Fruit fly (Drosophila melanogaster) whole organism: ENCODE results near the gene dikar.

ENCODE experiments used
- CG8478 ChIP-seq: fragments of >200 bp; optimal IDR thresholded peaks from 2 replicates; lab custom pipeline; 2018; ENCODE audit warnings: inconsistent platforms
- Dll ChIP-seq: fragments of >200 bp; optimal IDR thresholded peaks from 2 replicates; lab custom pipeline; 2017
- EcR ChIP-seq, 2 experiments: fragments of >200 bp; optimal IDR thresholded peaks; 2 replicates each; lab custom pipeline; 2017; ENCODE audit warnings: missing biosample characterization in 2 of 2, missing genetic modification characterization in 2 of 2, missing genetic modification reagents in 2 of 2
- pan ChIP-seq: fragments of >200 bp; optimal IDR thresholded peaks from 2 replicates; lab custom pipeline; 2017
- psq ChIP-seq: fragments of >200 bp; optimal IDR thresholded peaks from 2 replicates; lab custom pipeline; 2017
- usp ChIP-seq: fragments of >200 bp; optimal IDR thresholded peaks from 2 replicates; lab custom pipeline; 2017; ENCODE audit warnings: missing biosample characterization, missing genetic modification characterization, mixed read lengths

Gene dikar

DNA sequence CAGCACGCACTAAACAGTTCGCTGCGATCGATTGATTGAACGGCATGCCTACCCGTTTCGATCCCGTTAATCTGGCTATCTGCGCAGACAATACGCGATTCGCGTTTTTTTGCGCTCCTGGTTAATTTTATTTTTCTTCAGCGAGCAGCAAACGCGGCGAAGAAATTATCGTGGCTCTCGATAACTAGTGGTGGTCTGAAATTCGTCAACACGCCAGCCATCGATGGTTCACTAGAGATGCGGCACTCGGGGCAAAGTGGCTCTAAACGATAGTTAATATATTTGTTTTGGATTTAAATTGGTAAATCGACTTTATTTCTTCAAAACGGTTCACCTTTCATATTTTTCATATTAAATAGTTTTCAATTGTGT is at the start of gene dikar:
TSS of gene dikar (minus strand) at position 191 of the 372 bp plus-strand sequence.
- TF ChIP-seq psq (lab: Kevin White, UChicago) (no peak), pan (lab: Kevin White, UChicago) (no peak), EcR (GFP tag; optimal IDR thresholded peaks at IDR 0.05; lab: Kevin White, UChicago) (no peak), usp (no peak), Dll (lab: Kevin White, UChicago) (no peak), CG8478 (no peak)

DNA sequence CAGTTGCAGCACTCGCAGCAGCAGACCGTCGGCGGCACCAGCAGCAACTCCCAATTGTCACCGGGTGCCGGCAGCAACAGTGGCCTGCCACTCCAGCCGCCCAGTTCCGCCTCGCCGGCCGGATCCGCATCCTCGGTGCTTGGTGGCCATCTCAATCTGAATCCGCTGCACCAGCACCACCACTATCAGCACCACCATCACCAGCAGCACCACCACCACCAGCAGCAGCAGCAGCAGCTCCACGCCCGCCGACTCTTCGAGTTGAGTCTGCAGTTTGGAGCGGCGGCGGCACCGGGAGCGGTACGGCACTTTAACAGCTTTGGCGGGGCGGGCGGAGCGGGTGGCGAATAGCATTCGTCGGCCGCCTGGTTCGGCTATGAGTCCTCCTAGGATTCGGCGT is 49.7 kb upstream of the dikar start:
- TF ChIP-seq Dll (lab: Kevin White, UChicago) (no peak), EcR (GFP tag; optimal IDR thresholded peaks at IDR 0.05; lab: Kevin White, UChicago) (no peak), usp (no peak), psq (lab: Kevin White, UChicago) (no peak), pan (lab: Kevin White, UChicago) (no peak)

DNA sequence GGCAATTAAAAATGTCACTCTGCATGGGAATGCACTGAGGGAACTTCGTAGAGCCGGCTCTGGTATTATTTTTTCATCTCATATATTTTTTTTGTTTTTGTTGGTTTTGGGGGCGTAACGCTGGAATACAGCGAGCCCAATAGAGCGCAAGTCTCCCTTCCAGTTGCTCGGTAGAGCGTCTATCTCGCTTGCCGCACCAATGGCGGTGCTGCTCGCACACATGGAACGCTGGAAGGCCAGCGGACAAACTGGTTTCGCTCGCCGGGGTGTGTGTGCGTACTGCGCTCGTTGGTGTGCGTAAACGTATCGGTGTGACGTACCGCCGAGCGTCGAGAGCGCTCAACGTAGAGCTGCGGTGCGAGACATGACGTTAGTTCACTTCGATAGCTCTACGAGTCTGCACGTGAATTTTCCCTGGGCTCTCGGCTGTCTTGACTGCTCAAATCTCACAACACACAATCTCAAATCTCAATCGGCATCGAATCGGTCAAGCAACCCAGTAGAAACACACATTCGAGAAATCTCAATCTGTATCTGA is 46.9 kb upstream of the dikar start, which contains the start of gene vvl:
TSS of gene vvl (plus strand) at position 371 of the 538 bp plus-strand sequence.
- TF ChIP-seq CG8478 (peak; percentile 45), usp (no peak)

DNA sequence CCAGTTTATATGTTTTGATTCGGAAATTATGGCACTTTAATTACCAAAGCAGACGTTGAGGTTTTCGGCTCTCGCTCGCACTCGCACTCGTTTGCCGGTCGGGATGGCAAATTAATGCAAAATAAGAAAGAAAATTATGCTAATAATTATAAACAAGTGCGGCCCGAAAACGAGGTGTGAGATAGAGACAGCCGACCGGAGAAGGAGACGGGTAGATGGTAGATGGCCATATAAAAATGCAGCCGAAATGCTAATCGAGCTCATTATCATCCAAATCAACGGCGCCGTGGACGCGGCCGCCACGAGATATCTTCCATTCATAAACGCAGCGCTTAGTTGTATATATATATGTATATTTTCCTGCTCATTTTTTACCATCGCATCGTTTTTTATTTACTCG is 44.5 kb upstream of the dikar start:
- TF ChIP-seq usp (no peak), CG8478 (no peak), psq (lab: Kevin White, UChicago) (no peak), Dll (lab: Kevin White, UChicago) (no peak), pan (lab: Kevin White, UChicago) (no peak), EcR (GFP tag; optimal IDR thresholded peaks at IDR 0.05; lab: Kevin White, UChicago) (no peak)

DNA sequence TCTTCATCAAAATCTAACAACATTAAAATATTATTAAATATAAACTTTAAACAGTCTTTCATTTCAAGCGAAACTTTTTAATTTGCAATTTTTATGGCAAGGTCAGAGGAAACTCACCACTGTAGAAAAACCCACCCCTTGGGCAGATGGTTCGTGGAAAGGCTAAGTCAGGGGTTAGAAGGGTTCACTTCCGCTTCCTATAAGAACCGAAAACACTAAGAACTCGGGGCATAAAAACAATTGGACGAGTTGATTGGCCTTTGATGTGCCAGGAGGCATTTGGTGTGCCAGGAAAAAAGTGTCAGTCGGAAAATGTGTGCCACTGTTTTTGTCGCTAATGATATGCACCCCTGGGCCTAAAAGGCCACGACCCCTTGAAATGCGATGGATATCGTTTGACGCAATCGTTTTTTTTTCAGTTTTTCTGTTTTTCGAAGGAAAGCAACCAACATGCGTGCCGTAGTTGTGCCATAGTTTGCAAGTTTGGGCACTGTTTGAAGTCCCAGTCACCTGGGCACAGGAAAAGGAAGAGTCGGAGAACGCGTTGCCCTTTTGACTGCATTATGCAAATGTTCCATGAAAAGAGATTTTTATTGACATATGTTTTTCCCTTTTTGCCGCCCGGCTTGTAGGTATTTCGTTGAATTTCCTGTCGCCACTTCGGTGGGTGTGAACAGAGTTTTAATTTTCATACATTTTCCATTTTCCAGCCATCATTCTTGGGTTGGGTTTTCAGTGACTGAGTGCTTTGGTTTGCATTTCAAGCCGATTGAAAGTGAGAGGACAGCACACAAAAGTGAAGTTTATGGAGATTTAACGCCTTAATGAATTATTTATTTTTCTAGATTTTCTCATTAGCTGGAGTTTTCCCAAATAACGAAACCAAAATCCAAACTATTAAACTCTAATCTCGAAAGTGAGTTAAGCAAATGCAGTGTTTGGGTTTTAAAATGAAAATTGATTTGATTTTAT is 42.0 kb upstream of the dikar start:
- no peak for TF ChIP-seq EcR (GFP tag; optimal IDR thresholded peaks at IDR 0.05; lab: Kevin White, UChicago)
- TF ChIP-seq CG8478, result no peak
- no peak for TF ChIP-seq usp
- no peak for TF ChIP-seq pan (lab: Kevin White, UChicago)
- no peak for TF ChIP-seq Dll (lab: Kevin White, UChicago)
- no peak for TF ChIP-seq psq (lab: Kevin White, UChicago)

DNA sequence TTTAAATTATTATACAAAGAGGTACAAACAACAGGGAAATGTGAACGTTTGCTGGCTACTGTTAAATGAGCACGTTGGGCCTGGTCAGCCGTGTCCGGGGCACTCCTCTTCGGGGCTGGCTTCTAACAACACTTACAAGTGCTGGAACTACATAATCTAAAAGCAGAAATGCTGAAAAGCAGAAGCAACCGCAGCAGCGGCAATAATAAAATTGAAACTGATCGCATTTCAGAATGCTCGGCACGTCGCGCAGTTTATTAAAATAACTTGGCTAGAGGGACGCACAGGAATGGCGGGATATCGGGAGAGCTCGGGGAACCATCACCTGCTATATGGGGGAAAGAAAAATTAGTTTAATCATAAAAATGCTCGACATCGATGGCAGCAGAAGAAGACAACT is 40.4 kb upstream of the dikar start:
- TF ChIP-seq psq (lab: Kevin White, UChicago) (no peak), Dll (lab: Kevin White, UChicago) (no peak), pan (lab: Kevin White, UChicago) (no peak), EcR (GFP tag; optimal IDR thresholded peaks at IDR 0.05; lab: Kevin White, UChicago) (no peak), CG8478 (no peak), usp (no peak)

DNA sequence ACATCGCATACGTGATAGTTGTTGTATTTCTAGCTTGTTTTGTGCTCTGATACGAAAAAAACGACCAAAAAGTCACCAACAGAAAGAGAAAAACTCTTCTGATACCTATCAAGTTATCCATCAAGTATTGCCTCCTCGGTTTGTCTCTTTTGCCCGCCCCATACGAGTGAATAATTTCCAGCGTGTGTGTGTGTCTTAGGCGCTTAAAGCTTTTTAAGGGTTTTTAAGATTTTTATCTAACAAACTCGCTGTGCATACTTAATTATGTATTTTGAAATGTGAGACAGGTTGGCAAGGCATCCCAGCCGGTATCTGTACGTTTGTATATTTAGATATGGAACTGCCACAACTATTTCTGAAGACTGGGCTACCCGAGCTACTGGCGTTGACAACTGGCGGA is 36.4 kb upstream of the dikar start:
- TF ChIP-seq pan (lab: Kevin White, UChicago) (no peak), CG8478 (no peak), EcR (GFP tag; optimal IDR thresholded peaks at IDR 0.05; lab: Kevin White, UChicago) (no peak)

DNA sequence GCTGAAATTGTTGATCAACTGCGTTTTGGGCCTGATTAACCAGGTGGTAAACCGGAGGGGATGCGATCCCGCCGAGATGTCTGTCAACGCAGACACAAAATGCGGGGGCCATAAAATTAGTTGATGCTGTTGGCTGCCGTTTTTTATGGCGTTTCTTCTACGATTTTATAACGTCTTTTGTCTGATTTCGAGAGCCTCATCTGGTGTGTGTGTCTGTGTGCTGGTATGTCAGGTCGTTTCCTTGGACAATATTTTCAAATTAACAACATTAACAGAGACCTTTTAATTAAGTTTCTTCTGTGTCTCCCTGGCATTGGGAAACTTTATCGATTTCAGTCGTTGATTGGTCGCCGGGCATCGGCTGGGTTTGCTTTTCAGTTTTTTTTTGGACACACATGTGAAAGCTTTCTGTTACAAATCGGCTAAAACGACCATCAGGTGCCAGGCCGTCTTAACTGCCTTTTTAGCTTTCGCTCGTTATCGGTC is 35.9 kb upstream of the dikar start:
- TF ChIP-seq Dll (lab: Kevin White, UChicago), result no peak
- no peak for TF ChIP-seq EcR (GFP tag; optimal IDR thresholded peaks at IDR 0.05; lab: Kevin White, UChicago)
- TF ChIP-seq usp, result no peak
- no peak for TF ChIP-seq CG8478
- TF ChIP-seq psq (lab: Kevin White, UChicago), result no peak

DNA sequence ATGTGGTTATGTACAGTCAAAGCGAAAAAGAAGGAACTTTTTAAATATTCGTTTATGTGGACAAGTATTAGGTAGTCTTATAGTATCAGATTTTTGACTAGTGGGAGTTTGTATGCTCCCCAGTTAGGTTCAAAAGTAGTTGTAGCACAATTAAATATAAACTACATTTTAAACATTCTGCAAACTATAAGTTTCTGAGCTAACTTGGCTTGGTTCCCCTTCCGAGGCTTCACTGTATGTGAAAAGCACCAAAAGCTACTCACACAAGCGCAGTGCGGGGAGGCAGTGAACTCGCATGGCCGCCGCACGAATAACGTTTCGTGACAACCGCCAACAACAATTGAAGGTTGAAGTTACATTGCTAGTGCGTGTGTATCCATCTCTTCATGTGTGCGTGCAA is 34.6 kb upstream of the dikar start:
- TF ChIP-seq CG8478 (no peak), psq (lab: Kevin White, UChicago) (no peak), EcR (GFP tag; optimal IDR thresholded peaks at IDR 0.05; lab: Kevin White, UChicago) (no peak), Dll (lab: Kevin White, UChicago) (no peak), usp (no peak), pan (lab: Kevin White, UChicago) (no peak)

DNA sequence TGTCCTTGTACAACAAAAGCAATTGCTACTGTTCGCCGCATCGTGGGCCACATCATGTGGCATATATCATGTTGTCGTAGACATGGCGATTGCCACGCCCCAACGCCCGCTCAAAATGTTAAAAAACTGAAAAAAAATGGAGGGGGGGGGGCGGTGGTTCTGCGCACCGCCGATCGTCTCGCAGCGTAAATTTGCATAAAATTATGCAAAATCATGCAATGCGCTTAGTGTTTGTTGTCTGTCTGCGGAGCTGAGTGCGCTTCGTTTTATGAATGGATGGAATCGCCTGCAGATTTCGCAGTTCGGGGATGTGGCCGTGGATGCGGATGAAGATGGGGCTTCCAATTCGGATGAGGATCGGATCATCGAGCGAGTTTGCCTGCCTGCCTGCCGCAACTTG is 28.9 kb upstream of the dikar start:
- TF ChIP-seq psq (lab: Kevin White, UChicago), result no peak
- no peak for TF ChIP-seq EcR (GFP tag; optimal IDR thresholded peaks at IDR 0.05; lab: Kevin White, UChicago)
- TF ChIP-seq Dll (lab: Kevin White, UChicago), result no peak
- no peak for TF ChIP-seq CG8478
- no peak for TF ChIP-seq pan (lab: Kevin White, UChicago)
- TF ChIP-seq usp, result no peak

DNA sequence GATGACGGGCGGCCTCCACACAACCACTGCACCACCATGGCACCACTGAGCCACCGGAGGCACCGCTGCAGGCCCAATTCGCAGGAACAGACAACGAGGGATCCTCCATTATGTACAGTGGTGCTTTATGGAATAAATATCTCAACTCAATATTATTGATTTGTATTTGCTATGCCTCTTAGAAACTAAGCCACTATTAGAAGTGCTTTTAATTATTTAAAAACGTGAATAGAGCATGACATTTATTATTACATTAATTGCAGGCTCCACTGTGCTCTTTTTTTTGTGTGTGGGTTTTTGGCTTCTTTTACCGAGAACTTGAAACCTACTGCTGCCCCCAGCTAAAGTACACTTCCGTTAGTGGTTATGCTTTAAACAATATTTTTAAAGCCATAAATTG is 28.2 kb upstream of the dikar start:
- TF ChIP-seq Dll (lab: Kevin White, UChicago), result no peak
- TF ChIP-seq EcR (GFP tag; optimal IDR thresholded peaks at IDR 0.05; lab: Kevin White, UChicago), result no peak
- TF ChIP-seq pan (lab: Kevin White, UChicago), result no peak
- no peak for TF ChIP-seq CG8478
- no peak for TF ChIP-seq psq (lab: Kevin White, UChicago)
- no peak for TF ChIP-seq usp

DNA sequence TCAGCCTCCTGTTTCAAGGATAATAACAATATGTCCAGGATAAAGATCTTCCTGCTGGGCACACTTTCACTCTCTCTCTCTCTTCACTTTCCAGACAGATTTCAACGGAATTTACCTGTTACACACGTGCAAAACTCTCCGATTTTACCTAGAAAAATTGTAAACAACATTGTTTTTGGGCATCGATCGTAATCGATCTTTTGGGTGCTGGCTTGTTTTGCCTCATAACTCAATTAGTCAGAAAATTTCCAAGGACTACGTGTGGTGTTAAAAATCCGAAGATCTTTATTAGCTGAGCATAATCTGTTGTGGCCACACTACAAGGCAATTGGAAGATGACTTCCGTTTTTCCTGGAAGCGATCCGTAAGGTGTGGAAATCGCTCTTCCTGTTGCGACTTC is 24.2 kb upstream of the dikar start:
- TF ChIP-seq pan (lab: Kevin White, UChicago) (no peak), Dll (lab: Kevin White, UChicago) (no peak), psq (lab: Kevin White, UChicago) (no peak), EcR (GFP tag; optimal IDR thresholded peaks at IDR 0.05; lab: Kevin White, UChicago) (no peak), CG8478 (no peak), usp (no peak)
